Worm (Caenorhabditis elegans): Measurements from ENCODE around the gene tag-120.

ce11 chrV:9690728-9691127 lies 18.9 kb downstream of the tag-120 start:
- TF ChIP-seq ama-1 (optimal IDR thresholded peaks at IDR 0.05): no peak
- no peak for TF ChIP-seq ama-1 (GFP tag; optimal IDR thresholded peaks at IDR 0.05)
- no peak for TF ChIP-seq sdz-38 (tag; optimal IDR thresholded peaks at IDR 0.05)
- TF ChIP-seq atf-7 (tag; optimal IDR thresholded peaks at IDR 0.05): no peak
- TF ChIP-seq dpl-1 (GFP tag; optimal IDR thresholded peaks at IDR 0.05): no peak
- no peak for TF ChIP-seq hmg-20 (GFP tag; IDR thresholded peaks at IDR 0.05)
- TF ChIP-seq lir-1 (GFP tag; conservative IDR thresholded peaks at IDR 0.05): no peak
- no peak for TF ChIP-seq ZK185.1 (tag; optimal IDR thresholded peaks at IDR 0.05; ENCODE audit: poor library complexity, severe bottlenecking)

Measured in whole organism, young adult.